Fruit fly (Drosophila melanogaster) whole organism, embryonic: Measurements from ENCODE around the gene Hsp110.
A peak's percentile ranks its signal among the peaks of the same experiment; 100 is the strongest.

Experiments
- Aef1 ChIP-seq: fragments of 200-800 bp; sonication (Bioruptor generic); IDR thresholded peaks from 3 replicates; pipeline ENCODE4 v1.3.6; 2022; ENCODE audit warnings: missing biosample characterization, missing genetic modification characterization
- Atf-2 ChIP-seq: fragments of 200-800 bp; sonication (Bioruptor generic); optimal IDR thresholded peaks from 2 replicates; lab custom pipeline; 2016; ENCODE audit warnings: missing biosample characterization, missing genetic modification characterization
- CG10959 ChIP-seq: fragments of 200-800 bp; sonication (Bioruptor generic); IDR thresholded peaks from 2 replicates; pipeline ENCODE4 v1.3.6; 2022; ENCODE audit warnings: missing biosample characterization, missing genetic modification characterization
- CG11560 ChIP-seq: fragments of 200-800 bp; sonication (Bioruptor generic); IDR thresholded peaks from 3 replicates; pipeline ENCODE4 v1.3.6; 2022; ENCODE audit warnings: missing biosample characterization, missing genetic modification characterization
- CG1233 ChIP-seq: fragments of 200-800 bp; sonication (Bioruptor generic); optimal IDR thresholded peaks from 4 replicates; lab custom pipeline; 2018; ENCODE audit warnings: missing biosample characterization, mild to moderate bottlenecking, missing genetic modification characterization
- CG12769 ChIP-seq: fragments of 200-800 bp; sonication (Bioruptor generic); optimal IDR thresholded peaks from 2 replicates; lab custom pipeline; 2019; ENCODE audit warnings: missing biosample characterization, mild to moderate bottlenecking, missing genetic modification characterization, moderate library complexity
- CG13123 ChIP-seq: fragments of 200-800 bp; sonication (Bioruptor generic); optimal IDR thresholded peaks from 2 replicates; lab custom pipeline; 2016; ENCODE audit warnings: missing biosample characterization, missing genetic modification characterization
- CG13296 ChIP-seq: fragments of 200-800 bp; sonication (Bioruptor generic); optimal IDR thresholded peaks from 3 replicates; lab custom pipeline; 2018; ENCODE audit warnings: missing biosample characterization, mild to moderate bottlenecking, missing genetic modification characterization
- CG16815 ChIP-seq: fragments of 200-800 bp; sonication (Bioruptor generic); optimal IDR thresholded peaks from 3 replicates; lab custom pipeline; 2017; ENCODE audit warnings: missing biosample characterization, mild to moderate bottlenecking, missing genetic modification characterization
- CG17385 ChIP-seq: fragments of 200-800 bp; sonication (Bioruptor generic); optimal IDR thresholded peaks from 3 replicates; lab custom pipeline; 2018; ENCODE audit warnings: missing biosample characterization, mild to moderate bottlenecking, missing genetic modification characterization
- CG17568 ChIP-seq: fragments of 200-800 bp; sonication (Bioruptor generic); optimal IDR thresholded peaks from 2 replicates; lab custom pipeline; 2018; ENCODE audit warnings: missing biosample characterization, mild to moderate bottlenecking, missing genetic modification characterization, moderate library complexity
- CG31365 ChIP-seq: fragments of 200-800 bp; sonication (Bioruptor generic); optimal IDR thresholded peaks from 2 replicates; lab custom pipeline; 2018; ENCODE audit warnings: missing biosample characterization, mild to moderate bottlenecking, missing genetic modification characterization
- CG7928 ChIP-seq: fragments of 200-800 bp; sonication (Bioruptor generic); optimal IDR thresholded peaks from 2 replicates; lab custom pipeline; 2017; ENCODE audit warnings: missing biosample characterization, mild to moderate bottlenecking, missing genetic modification characterization
- CG8290 ChIP-seq, 3 experiments: fragments of 200-800 bp; sonication (Bioruptor generic); optimal IDR thresholded peaks; 2 replicates each; lab custom pipeline; 2016 to 2019; ENCODE audit warnings: missing biosample characterization in 3 of 3, missing genetic modification characterization in 3 of 3, mild to moderate bottlenecking in 2 of 3, moderate library complexity in 1 of 3
- CG8388 ChIP-seq: fragments of 200-800 bp; sonication (Bioruptor generic); optimal IDR thresholded peaks from 2 replicates; lab custom pipeline; 2019; ENCODE audit warnings: missing biosample characterization, mild to moderate bottlenecking, missing genetic modification characterization, moderate library complexity
- CG8478 ChIP-seq: fragments of >200 bp; optimal IDR thresholded peaks from 2 replicates; lab custom pipeline; 2018
- CG8765 ChIP-seq: fragments of 200-800 bp; sonication (Bioruptor generic); IDR thresholded peaks from 2 replicates; pipeline ENCODE4 v1.3.6; 2022; ENCODE audit warnings: missing biosample characterization, missing genetic modification characterization
- CTCF ChIP-seq: fragments of 200-800 bp; sonication (Bioruptor generic); optimal IDR thresholded peaks from 2 replicates; lab custom pipeline; 2017; ENCODE audit warnings: missing biosample characterization, mild to moderate bottlenecking, missing genetic modification characterization, moderate library complexity
- Doc3 ChIP-seq: fragments of 200-800 bp; sonication (Bioruptor generic); IDR thresholded peaks from 3 replicates; pipeline ENCODE4 v1.3.6; 2022; ENCODE audit warnings: missing biosample characterization, missing genetic modification characterization; ENCODE audit not compliant: partially characterized antibody
- Eip74EF ChIP-seq, 2 experiments: fragments of 200-800 bp in 1 of 2; fragments of >200 bp in 1 of 2; sonication (Bioruptor generic) in 1 of 2; optimal IDR thresholded peaks; 2 replicates each; lab custom pipeline; 2017 to 2019; ENCODE audit warnings: missing biosample characterization in 2 of 2, missing genetic modification characterization in 2 of 2, mild to moderate bottlenecking in 1 of 2, moderate library complexity in 1 of 2
- Ets97D ChIP-seq: fragments of 200-800 bp; sonication (Bioruptor generic); optimal IDR thresholded peaks from 3 replicates; lab custom pipeline; 2016; ENCODE audit warnings: missing biosample characterization, missing genetic modification characterization
- Fer2 ChIP-seq: fragments of 200-800 bp; sonication (Bioruptor generic); optimal IDR thresholded peaks from 2 replicates; lab custom pipeline; 2018; ENCODE audit warnings: missing biosample characterization, mild to moderate bottlenecking, missing genetic modification characterization, moderate library complexity
- Hr39 ChIP-seq: fragments of >200 bp; optimal IDR thresholded peaks from 2 replicates; lab custom pipeline; 2017
- Hsf ChIP-seq: fragments of 200-800 bp; sonication (Bioruptor generic); optimal IDR thresholded peaks from 3 replicates; lab custom pipeline; 2016; ENCODE audit warnings: missing biosample characterization, missing genetic modification characterization
- Lhr ChIP-seq: fragments of 200-800 bp; sonication (Bioruptor generic); optimal IDR thresholded peaks from 3 replicates; lab custom pipeline; 2017; ENCODE audit warnings: mild to moderate bottlenecking, missing biosample characterization, missing genetic modification reagents, missing genetic modification characterization
- Pdp1 ChIP-seq, 2 experiments: fragments of 200-800 bp; sonication (Bioruptor generic); optimal IDR thresholded peaks; 3 replicates each; lab custom pipeline; 2016; ENCODE audit warnings: missing biosample characterization in 2 of 2, missing genetic modification characterization in 2 of 2, mild to moderate bottlenecking in 1 of 2, moderate library complexity in 1 of 2
- Rfx ChIP-seq: fragments of 200-800 bp; sonication (Bioruptor generic); IDR thresholded peaks from 2 replicates; pipeline ENCODE4 v1.3.6; 2022; ENCODE audit warnings: missing biosample characterization, missing genetic modification characterization
- Scr ChIP-seq: fragments of 200-800 bp; sonication (Bioruptor generic); IDR thresholded peaks from 2 replicates; pipeline ENCODE4 v1.3.6; 2022; ENCODE audit warnings: missing biosample characterization, missing genetic modification characterization; ENCODE audit not compliant: partially characterized antibody
- Taf1 ChIP-seq: fragments of 200-800 bp; sonication (Bioruptor generic); IDR thresholded peaks from 2 replicates; pipeline ENCODE4 v1.3.6; 2022; ENCODE audit warnings: missing biosample characterization, missing genetic modification characterization
- Xbp1 ChIP-seq: fragments of 200-800 bp; sonication (Bioruptor generic); optimal IDR thresholded peaks from 3 replicates; lab custom pipeline; 2016; ENCODE audit warnings: missing biosample characterization, mild to moderate bottlenecking, missing genetic modification characterization
- ab ChIP-seq: fragments of 200-800 bp; sonication (Bioruptor generic); optimal IDR thresholded peaks from 2 replicates; lab custom pipeline; 2016; ENCODE audit warnings: missing biosample characterization, missing genetic modification characterization
- ato ChIP-seq: fragments of 200-800 bp; sonication (Bioruptor generic); IDR thresholded peaks from 2 replicates; pipeline ENCODE4 v1.3.6; 2022; ENCODE audit warnings: missing biosample characterization, missing genetic modification characterization; ENCODE audit not compliant: partially characterized antibody
- bcd ChIP-seq: fragments of 200-800 bp; sonication (Bioruptor generic); optimal IDR thresholded peaks from 2 replicates; lab custom pipeline; 2017; ENCODE audit warnings: missing biosample characterization, mild to moderate bottlenecking, missing genetic modification characterization
- bigmax ChIP-seq: fragments of 200-800 bp; sonication (Bioruptor generic); optimal IDR thresholded peaks from 2 replicates; lab custom pipeline; 2018; ENCODE audit warnings: missing biosample characterization, mild to moderate bottlenecking, missing genetic modification characterization
- da ChIP-seq: fragments of 200-800 bp; sonication (Bioruptor generic); optimal IDR thresholded peaks from 2 replicates; lab custom pipeline; 2016; ENCODE audit warnings: missing biosample characterization, missing genetic modification characterization
- gro ChIP-seq: fragments of 200-800 bp; sonication (Bioruptor generic); optimal IDR thresholded peaks from 2 replicates; lab custom pipeline; 2016; ENCODE audit warnings: missing biosample characterization, missing genetic modification characterization
- h ChIP-seq: fragments of >200 bp; optimal IDR thresholded peaks from 2 replicates; lab custom pipeline; 2017
- otp ChIP-seq: fragments of 200-800 bp; sonication (Bioruptor generic); IDR thresholded peaks from 3 replicates; pipeline ENCODE4, ENCODE4 v1.3.6; 2022; ENCODE audit warnings: missing biosample characterization, missing genetic modification characterization
- pb ChIP-seq: fragments of 200-800 bp; sonication (Bioruptor generic); optimal IDR thresholded peaks from 3 replicates; lab custom pipeline; 2016; ENCODE audit warnings: missing biosample characterization, missing genetic modification characterization
- sna ChIP-seq: fragments of 200-800 bp; sonication (Bioruptor generic); IDR thresholded peaks from 2 replicates; pipeline ENCODE4 v1.3.6; 2022; ENCODE audit warnings: missing biosample characterization, missing genetic modification characterization; ENCODE audit not compliant: partially characterized antibody
- so ChIP-seq: fragments of 200-800 bp; sonication (Bioruptor generic); IDR thresholded peaks from 3 replicates; pipeline ENCODE4 v1.3.6; 2022; ENCODE audit warnings: missing biosample characterization, missing genetic modification characterization
- toy ChIP-seq: fragments of 200-800 bp; sonication (Bioruptor generic); IDR thresholded peaks from 2 replicates; pipeline ENCODE4 v1.3.6; 2022; ENCODE audit warnings: missing biosample characterization, missing genetic modification characterization
- tx ChIP-seq: fragments of 200-800 bp; sonication (Bioruptor generic); optimal IDR thresholded peaks from 2 replicates; lab custom pipeline; 2016; ENCODE audit warnings: missing biosample characterization, missing genetic modification characterization
- unc-4 ChIP-seq: fragments of 200-800 bp; sonication (Bioruptor generic); IDR thresholded peaks from 2 replicates; pipeline ENCODE4 v1.3.6; 2022; ENCODE audit warnings: missing biosample characterization, missing genetic modification characterization; ENCODE audit not compliant: partially characterized antibody
- usp ChIP-seq: fragments of >200 bp; optimal IDR thresholded peaks from 2 replicates; lab custom pipeline; 2017; ENCODE audit warnings: missing biosample characterization, missing genetic modification characterization

Hsp110 gene

DNA sequence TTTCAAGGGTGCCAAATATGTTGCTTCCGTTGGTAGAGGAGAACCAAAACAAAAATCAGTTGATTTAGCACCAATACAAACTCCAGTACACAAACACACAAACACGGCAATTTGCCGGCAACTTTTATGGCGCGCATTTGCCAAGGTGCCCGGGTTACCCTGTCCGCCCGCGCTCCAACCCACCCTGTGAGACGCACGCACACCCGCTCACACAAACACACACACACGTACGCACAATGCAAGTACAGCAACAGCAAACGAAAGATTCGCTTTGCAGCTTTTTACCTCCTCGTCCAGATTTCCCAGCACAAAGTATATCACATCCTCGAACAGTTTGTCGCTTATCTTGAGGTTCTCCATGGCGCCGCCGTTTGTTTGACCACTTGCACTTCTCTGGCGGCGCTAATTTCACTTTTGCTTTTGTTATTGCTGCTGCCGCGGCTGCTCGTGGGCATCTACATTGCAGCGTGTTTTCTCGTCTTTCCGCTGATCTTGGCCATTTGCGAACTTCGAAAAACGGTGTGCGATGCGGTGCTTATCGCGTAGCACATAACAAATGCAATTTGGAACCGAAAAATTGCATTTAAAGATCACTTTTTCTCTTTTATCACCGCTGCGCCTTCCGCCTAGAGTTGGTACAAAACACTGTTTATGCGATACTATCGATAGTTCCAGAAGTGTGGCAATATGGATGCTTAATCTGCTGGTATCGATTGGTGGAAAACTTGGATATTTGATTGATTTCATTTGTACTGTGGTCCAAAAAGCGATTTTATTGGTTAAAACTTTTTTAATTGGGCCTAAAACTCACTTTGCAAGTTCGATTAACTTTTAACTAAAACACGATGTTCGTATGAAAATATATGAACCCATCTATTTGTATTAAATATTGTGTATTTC is 8.1 kb upstream of the Hsp110 start, which contains the start of gene Ptip (continued):
- TF ChIP-seq CG13296 (GFP tag; lab: Kevin White, UChicago) (peak; percentile 42), Fer2 (tag; lab: Kevin White, UChicago) (no peak), Atf-2 (GFP tag; lab: Kevin White, UChicago) (no peak)

- TF ChIP-seq Lhr (GFP tag; lab: Kevin White, UChicago) (peak; percentile 45), Taf1 (no peak), CG17385 (peak; percentile 24), CG1233 (GFP tag; lab: Kevin White, UChicago) (peak; percentile 16), bigmax (GFP tag; lab: Kevin White, UChicago) (no peak), toy (no peak), CTCF (GFP tag; lab: Kevin White, UChicago) (no peak), Xbp1 (peak; percentile 41), CG7928 (GFP tag; lab: Kevin White, UChicago) (peak; percentile 68), Pdp1 (GFP tag; optimal IDR thresholded peaks at IDR 0.05; lab: Kevin White, UChicago) (peak in 1 of 2 experiments; percentile 49), Hsf (GFP tag; lab: Kevin White, UChicago) (no peak), Doc3 (GFP tag; lab: Robert Waterston, UW) (peak; percentile 65; the same call in 2 of the 3 replicates), usp (GFP tag; lab: Kevin White, UChicago) (no peak), CG16815 (GFP tag; lab: Kevin White, UChicago) (no peak), pb (GFP tag; lab: Kevin White, UChicago) (no peak), Aef1 (0 out of 3 replicates have a peak, but pooled peaks have one; percentile 18), Scr (GFP tag; lab: Robert Waterston, UW) (peak; percentile 83), bcd (GFP tag; lab: Kevin White, UChicago) (no peak), CG8478 (lab: Kevin White, UChicago) (no peak), sna (peak; percentile 67), CG12769 (tag; lab: Kevin White, UChicago) (no peak), CG8765 (no peak), CG17568 (GFP tag; lab: Kevin White, UChicago) (no peak), Eip74EF (GFP tag; optimal IDR thresholded peaks at IDR 0.05; lab: Kevin White, UChicago) (no peak), ato (GFP tag; lab: Robert Waterston, UW) (peak; percentile 8; the same call in 1 of the 2 replicates), CG31365 (tag; lab: Kevin White, UChicago) (no peak), h (lab: Kevin White, UChicago) (no peak), tx (GFP tag; lab: Kevin White, UChicago) (no peak), CG13123 (GFP tag; lab: Kevin White, UChicago) (no peak), otp (GFP tag; lab: Robert Waterston, UW) (no peak), CG8388 (GFP tag; lab: Kevin White, UChicago) (peak; percentile 79), CG10959 (no peak), Ets97D (GFP tag; lab: Kevin White, UChicago) (peak; percentile 37), CG11560 (tag; lab: Robert Waterston, UW) (no peak), ab (GFP tag; lab: Kevin White, UChicago) (no peak), gro (no peak), CG8290 (GFP tag; optimal IDR thresholded peaks at IDR 0.05; lab: Kevin White, UChicago) (peak; percentile 9), CG8290 (tag; optimal IDR thresholded peaks at IDR 0.05; lab: Kevin White, UChicago) (no peak), Hr39 (no peak), da (GFP tag; lab: Kevin White, UChicago) (no peak), unc-4 (GFP tag; lab: Robert Waterston, UW) (peak; percentile 68), so (GFP tag; lab: Robert Waterston, UW) (no peak), Rfx (peak; percentile 47)
Observed at dm6 chr3L:14031171-14032126, 5.4 kb upstream of the Hsp110 start, which contains the start of the genes CG6650 and endos. Gene CG6650 (plus strand): TSS chr3L:14031450. Gene endos (minus strand): TSS chr3L:14031706.
